Worm (Caenorhabditis elegans) whole organism, L1 larva: ENCODE results near the gene odr-1.

ENCODE experiments used
- F16B12.6 ChIP-seq: fragments of 150-350 bp; optimal IDR thresholded peaks from 2 replicates; lab custom pipeline; 2014; ENCODE audit warnings: missing biosample characterization, missing genetic modification characterization
- Y116A8C.19 ChIP-seq: sonication (generic microtip); optimal IDR thresholded peaks from 2 replicates; lab custom pipeline; 2016; ENCODE audit warnings: missing compliant biosample characterization, missing genetic modification characterization, borderline replicate concordance
- alr-1 ChIP-seq: fragments of 200-800 bp; sonication (Bioruptor generic); optimal IDR thresholded peaks from 2 replicates; lab custom pipeline; 2018; ENCODE audit warnings: borderline replicate concordance, mild to moderate bottlenecking, missing genetic modification characterization, missing compliant biosample characterization
- aly-2 ChIP-seq: fragments of 150-350 bp; optimal IDR thresholded peaks from 2 replicates; lab custom pipeline; 2014; ENCODE audit warnings: missing biosample characterization, missing genetic modification characterization
- ama-1 ChIP-seq: fragments of 150-350 bp; optimal IDR thresholded peaks from 2 replicates; lab custom pipeline; 2014
- ceh-8 ChIP-seq: fragments of 200-800 bp; sonication (Bioruptor generic); optimal IDR thresholded peaks from 2 replicates; lab custom pipeline; 2018; ENCODE audit warnings: mild to moderate bottlenecking, missing genetic modification characterization, moderate library complexity, missing compliant biosample characterization
- ceh-88 ChIP-seq: fragments of 200-800 bp; sonication (Bioruptor generic); IDR thresholded peaks from 2 replicates; pipeline ENCODE4 v1.3.6; 2022; ENCODE audit warnings: missing genetic modification characterization, missing compliant biosample characterization
- ceh-90 ChIP-seq: sonication (generic microtip); optimal IDR thresholded peaks from 2 replicates; lab custom pipeline; 2016; ENCODE audit warnings: missing genetic modification characterization, missing compliant biosample characterization
- ces-1 ChIP-seq: fragments of 150-350 bp; optimal IDR thresholded peaks from 2 replicates; lab custom pipeline; 2014; ENCODE audit warnings: missing biosample characterization, missing genetic modification reagents, missing genetic modification characterization
- dpl-1 ChIP-seq, 3 experiments: fragments of 150-350 bp in 2 of 3; sonication (generic microtip) in 1 of 3; optimal IDR thresholded peaks; 2 replicates each; lab custom pipeline; 2014 to 2017; ENCODE audit warnings: missing biosample characterization in 3 of 3, missing genetic modification characterization in 3 of 3, missing genetic modification reagents in 3 of 3
- efl-3 ChIP-seq: fragments of 200-800 bp; sonication (Bioruptor generic); optimal IDR thresholded peaks from 2 replicates; lab custom pipeline; 2018; ENCODE audit warnings: mild to moderate bottlenecking, missing genetic modification characterization, missing compliant biosample characterization
- egl-13 ChIP-seq: sonication (generic microtip); optimal IDR thresholded peaks from 2 replicates; lab custom pipeline; 2016; ENCODE audit warnings: missing genotype, missing genetic modification reagents, missing genetic modification characterization, missing compliant biosample characterization
- egl-27 ChIP-seq, 2 experiments: fragments of 150-350 bp in 1 of 2; sonication (generic microtip); optimal IDR thresholded peaks; 3 replicates each; lab custom pipeline; 2017 to 2018; ENCODE audit warnings: missing biosample characterization in 2 of 2, missing genetic modification characterization in 2 of 2, missing genetic modification reagents in 2 of 2
- elt-2 ChIP-seq: sonication (generic microtip); optimal IDR thresholded peaks from 2 replicates; lab custom pipeline; 2016; ENCODE audit warnings: missing genetic modification characterization, mild to moderate bottlenecking, inconsistent platforms, missing compliant biosample characterization, missing genetic modification reagents
- elt-3 ChIP-seq, 6 experiments: fragments of 150-350 bp in 1 of 6; sonication (generic microtip); optimal IDR thresholded peaks; 2 replicates each; lab custom pipeline; 2017 to 2018; ENCODE audit warnings: missing biosample characterization in 6 of 6, missing genetic modification characterization in 6 of 6, inconsistent platforms in 1 of 6
- fkh-10 ChIP-seq: sonication (generic microtip); optimal IDR thresholded peaks from 2 replicates; lab custom pipeline; 2017; ENCODE audit warnings: missing biosample characterization, missing genetic modification reagents, missing genetic modification characterization
- fkh-4 ChIP-seq: sonication (generic microtip); optimal IDR thresholded peaks from 2 replicates; lab custom pipeline; 2016; ENCODE audit warnings: missing compliant biosample characterization, missing genetic modification characterization, borderline replicate concordance
- fkh-8 ChIP-seq: sonication (generic microtip); optimal IDR thresholded peaks from 2 replicates; lab custom pipeline; 2016; ENCODE audit warnings: mild to moderate bottlenecking, missing genetic modification characterization, missing compliant biosample characterization
- fos-1 ChIP-seq: fragments of 150-350 bp; optimal IDR thresholded peaks from 2 replicates; lab custom pipeline; 2014; ENCODE audit warnings: missing biosample characterization, missing genetic modification characterization
- isw-1 ChIP-seq: fragments of 200-800 bp; sonication (Bioruptor generic); IDR thresholded peaks from 2 replicates; pipeline ENCODE4 v1.3.6; 2022; ENCODE audit warnings: missing genetic modification characterization, missing compliant biosample characterization
- mab-9 ChIP-seq: fragments of 200-800 bp; sonication (Bioruptor generic); IDR thresholded peaks from 2 replicates; pipeline ENCODE4 v1.3.6; 2022; ENCODE audit warnings: missing genetic modification reagents, missing genetic modification characterization, missing compliant biosample characterization
- mdl-1 ChIP-seq, 2 experiments: fragments of 150-350 bp; optimal IDR thresholded peaks; 2 replicates each; lab custom pipeline; 2014 to 2017; ENCODE audit warnings: missing biosample characterization in 2 of 2, missing genetic modification characterization in 2 of 2, inconsistent platforms in 1 of 2
- mef-2 ChIP-seq: fragments of 150-350 bp; optimal IDR thresholded peaks from 2 replicates; lab custom pipeline; 2014; ENCODE audit warnings: missing biosample characterization, missing genetic modification characterization
- nhr-11 ChIP-seq: fragments of 150-350 bp; optimal IDR thresholded peaks from 2 replicates; lab custom pipeline; 2014; ENCODE audit warnings: missing biosample characterization, missing genetic modification characterization
- nhr-12 ChIP-seq: sonication (generic microtip); optimal IDR thresholded peaks from 2 replicates; lab custom pipeline; 2017; ENCODE audit warnings: missing biosample characterization, missing genetic modification characterization
- nhr-19 ChIP-seq: fragments of 200-800 bp; sonication (Bioruptor generic); conservative IDR thresholded peaks from 2 replicates; pipeline ENCODE4 v1.3.6; 2022; ENCODE audit warnings: missing genetic modification characterization, missing compliant biosample characterization
- nhr-20 ChIP-seq: sonication (generic microtip); optimal IDR thresholded peaks from 2 replicates; lab custom pipeline; 2016; ENCODE audit warnings: mild to moderate bottlenecking, missing genetic modification characterization, missing compliant biosample characterization
- nhr-28 ChIP-seq: fragments of 150-350 bp; optimal IDR thresholded peaks from 2 replicates; lab custom pipeline; 2014; ENCODE audit warnings: missing biosample characterization, missing genetic modification characterization
- nhr-76 ChIP-seq: sonication (generic microtip); optimal IDR thresholded peaks from 2 replicates; lab custom pipeline; 2017; ENCODE audit warnings: missing biosample characterization, missing genetic modification characterization
- nhr-77 ChIP-seq: fragments of 150-350 bp; optimal IDR thresholded peaks from 2 replicates; lab custom pipeline; 2014; ENCODE audit warnings: missing biosample characterization, missing genetic modification characterization
- nhr-85 ChIP-seq: sonication (generic microtip); peaks from one replicate; lab custom pipeline; 2016; ENCODE audit warnings: missing genetic modification characterization, inconsistent platforms, missing compliant biosample characterization
- pag-3 ChIP-seq: sonication (generic microtip); optimal IDR thresholded peaks from 2 replicates; lab custom pipeline; 2017; ENCODE audit warnings: missing genetic modification characterization, mild to moderate bottlenecking, missing compliant biosample characterization, antibody characterized with exemption, borderline replicate concordance; ENCODE audit not compliant: insufficient read depth
- rnt-1 ChIP-seq: sonication (generic microtip); optimal IDR thresholded peaks from 2 replicates; lab custom pipeline; 2016; ENCODE audit warnings: mild to moderate bottlenecking, missing genetic modification characterization, moderate library complexity, missing compliant biosample characterization
- skn-1 ChIP-seq: fragments of 150-350 bp; optimal IDR thresholded peaks from 2 replicates; lab custom pipeline; 2014; ENCODE audit warnings: missing biosample characterization, missing genetic modification characterization
- snpc-4 ChIP-seq: fragments of 150-350 bp; optimal IDR thresholded peaks from 2 replicates; lab custom pipeline; 2014; ENCODE audit warnings: missing biosample characterization, missing genetic modification characterization
- snu-23 ChIP-seq: sonication (generic microtip); optimal IDR thresholded peaks from 2 replicates; lab custom pipeline; 2016; ENCODE audit warnings: missing genetic modification characterization, missing compliant biosample characterization
- sox-4 ChIP-seq: sonication (generic microtip); optimal IDR thresholded peaks from 2 replicates; lab custom pipeline; 2016; ENCODE audit warnings: missing genetic modification characterization, missing compliant biosample characterization
- sptf-1 ChIP-seq: fragments of 150-350 bp; optimal IDR thresholded peaks from 2 replicates; lab custom pipeline; 2014; ENCODE audit warnings: missing biosample characterization, missing genetic modification characterization
- tlp-1 ChIP-seq: fragments of 150-350 bp; optimal IDR thresholded peaks from 2 replicates; lab custom pipeline; 2014; ENCODE audit warnings: missing biosample characterization, missing genetic modification characterization
- unc-130 ChIP-seq: fragments of 150-350 bp; optimal IDR thresholded peaks from 2 replicates; lab custom pipeline; 2017; ENCODE audit warnings: missing biosample characterization, missing genetic modification characterization, inconsistent platforms
- unc-30 ChIP-seq: sonication (generic microtip); optimal IDR thresholded peaks from 2 replicates; lab custom pipeline; 2017; ENCODE audit warnings: missing biosample characterization, missing genetic modification characterization
- unc-62 ChIP-seq: fragments of 150-350 bp; optimal IDR thresholded peaks from 2 replicates; lab custom pipeline; 2014; ENCODE audit warnings: missing biosample characterization, missing genetic modification reagents, missing genetic modification characterization
- vab-15 ChIP-seq: sonication (generic microtip); optimal IDR thresholded peaks from 2 replicates; lab custom pipeline; 2017; ENCODE audit warnings: missing genotype, mild to moderate bottlenecking, missing genetic modification characterization, missing compliant biosample characterization
- xbp-1 ChIP-seq: sonication (generic microtip); optimal IDR thresholded peaks from 2 replicates; lab custom pipeline; 2016; ENCODE audit warnings: missing genetic modification characterization, missing compliant biosample characterization
- zip-4 ChIP-seq: fragments of 200-800 bp; sonication (Bioruptor generic); optimal IDR thresholded peaks from 2 replicates; lab custom pipeline; 2018; ENCODE audit warnings: mild to moderate bottlenecking, missing genetic modification characterization, moderate library complexity, missing compliant biosample characterization

Gene odr-1

DNA sequence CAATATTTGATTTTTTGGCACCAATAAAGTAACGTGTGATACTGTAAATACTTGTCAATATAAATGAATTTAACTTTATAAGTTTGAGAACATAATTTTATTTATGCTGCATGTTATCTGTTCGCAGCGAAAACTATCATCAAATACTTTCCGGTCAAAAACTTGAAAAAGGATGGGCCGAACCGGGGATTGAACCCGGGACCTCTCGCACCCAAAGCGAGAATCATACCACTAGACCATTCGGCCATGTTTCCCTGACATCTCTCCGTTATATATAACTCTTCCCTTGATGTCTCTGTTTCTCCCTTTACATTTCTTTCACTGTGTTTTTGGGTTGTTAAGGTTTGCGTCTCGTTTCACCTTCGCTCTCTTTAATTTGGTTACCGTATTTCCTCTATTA is 39.0 kb downstream of the odr-1 start (continued):
- TF ChIP-seq skn-1 (tag; lab: Kevin White, UChicago): peak; percentile 31
- no peak for TF ChIP-seq ceh-90 (tag; lab: Kevin White, UChicago)
- peak; percentile 61 for TF ChIP-seq nhr-20 (tag; lab: Kevin White, UChicago)
- TF ChIP-seq mab-9 (GFP tag; lab: Robert Waterston, UW): no peak
- no peak for TF ChIP-seq unc-130 (tag; lab: Kevin White, UChicago)
- TF ChIP-seq efl-3 (GFP tag; lab: Kevin White, UChicago): no peak
- no peak; the same call in 1 of the 2 replicates for TF ChIP-seq isw-1 (GFP tag; lab: Robert Waterston, UW)
- TF ChIP-seq snpc-4 (tag; lab: Kevin White, UChicago): no peak
- no peak for TF ChIP-seq F16B12.6
- TF ChIP-seq sptf-1 (tag; lab: Kevin White, UChicago): no peak
- peak; percentile 62 for TF ChIP-seq nhr-85 (tag; lab: Kevin White, UChicago)
- no peak for TF ChIP-seq ceh-8 (GFP tag; lab: Kevin White, UChicago)
- no peak for TF ChIP-seq egl-27 (tag; optimal IDR thresholded peaks at IDR 0.05; lab: Kevin White, UChicago)
- no peak for TF ChIP-seq tlp-1 (tag; lab: Kevin White, UChicago)
- TF ChIP-seq fkh-4 (tag; lab: Kevin White, UChicago): no peak
- TF ChIP-seq fkh-10 (GFP tag; lab: Kevin White, UChicago): no peak
- TF ChIP-seq mef-2 (tag; lab: Kevin White, UChicago): no peak
- TF ChIP-seq ces-1 (GFP tag; lab: Kevin White, UChicago): no peak
- no peak for TF ChIP-seq unc-62
- TF ChIP-seq nhr-11 (tag; lab: Kevin White, UChicago): no peak
- peak; percentile 39 for TF ChIP-seq rnt-1 (tag; lab: Kevin White, UChicago)
- no peak for TF ChIP-seq nhr-76 (tag; lab: Kevin White, UChicago)
- no peak for TF ChIP-seq ceh-88 (GFP tag; lab: Robert Waterston, UW)
- TF ChIP-seq alr-1: no peak
- TF ChIP-seq snu-23 (GFP tag; lab: Kevin White, UChicago): peak; percentile 79
- peak; percentile 59 for TF ChIP-seq nhr-19
- no peak for TF ChIP-seq aly-2 (tag; lab: Kevin White, UChicago)
- TF ChIP-seq Y116A8C.19 (tag; lab: Kevin White, UChicago): no peak
- no peak for TF ChIP-seq zip-4 (GFP tag; lab: Kevin White, UChicago)
- no peak for TF ChIP-seq sox-4 (tag; lab: Kevin White, UChicago)
- TF ChIP-seq egl-13 (tag; lab: Kevin White, UChicago): no peak
- no peak for TF ChIP-seq nhr-12 (tag; lab: Kevin White, UChicago)

DNA sequence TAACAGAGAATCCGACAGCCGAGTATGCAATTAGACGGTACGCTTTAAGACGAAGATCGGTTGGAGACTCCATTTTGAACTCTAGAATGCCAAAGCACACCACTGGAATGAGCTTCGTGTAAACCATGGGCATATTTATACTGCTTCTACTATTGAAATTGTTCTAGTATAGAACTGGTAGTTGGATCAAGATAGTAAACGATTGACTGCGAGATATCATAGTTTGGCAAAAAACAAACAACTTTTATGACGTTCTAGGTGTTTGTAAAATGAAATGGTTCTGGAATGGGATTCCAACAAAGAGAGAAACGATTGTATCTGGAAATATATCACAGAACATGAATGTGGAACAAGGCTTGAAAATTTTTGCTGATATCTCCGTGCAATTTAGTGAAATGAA is 39.8 kb downstream of the odr-1 start, which contains the start of gene col-185:
TSS of gene col-185 (minus strand) at position 101 of the 400 bp plus-strand sequence.
- no peak for TF ChIP-seq nhr-76 (tag; lab: Kevin White, UChicago)
- TF ChIP-seq unc-130 (tag; lab: Kevin White, UChicago): no peak
- TF ChIP-seq F16B12.6: no peak
- no peak for TF ChIP-seq elt-3 (tag; optimal IDR thresholded peaks at IDR 0.05; lab: Kevin White, UChicago)
- no peak for TF ChIP-seq xbp-1 (tag; lab: Kevin White, UChicago)
- no peak for TF ChIP-seq nhr-77 (tag; lab: Kevin White, UChicago)
- TF ChIP-seq alr-1: no peak
- no peak for TF ChIP-seq nhr-11 (tag; lab: Kevin White, UChicago)
- no peak for TF ChIP-seq ama-1 (lab: Kevin White, UChicago)
- no peak for TF ChIP-seq mdl-1 (tag; optimal IDR thresholded peaks at IDR 0.05; lab: Kevin White, UChicago)
- no peak for TF ChIP-seq fkh-8 (tag; lab: Kevin White, UChicago)
- TF ChIP-seq pag-3 (tag; lab: Kevin White, UChicago): no peak
- no peak for TF ChIP-seq fos-1 (tag; lab: Kevin White, UChicago)
- no peak for TF ChIP-seq vab-15 (tag; lab: Kevin White, UChicago)
- no peak for TF ChIP-seq dpl-1 (GFP tag; optimal IDR thresholded peaks at IDR 0.05; lab: Kevin White, UChicago)
- no peak for TF ChIP-seq elt-2 (tag; lab: Kevin White, UChicago)
- no peak for TF ChIP-seq nhr-28 (tag; lab: Kevin White, UChicago)
- TF ChIP-seq unc-30: no peak
